Worm (Caenorhabditis elegans) whole organism, midembryonic: Measurements from ENCODE around the gene plst-1.
"Not testable (repeated sequence)": the region's sequence is repeated elsewhere in the genome, so short reads cannot be mapped to it uniquely, and the experiment has no call there.

ENCODE experiments used
- T22C8.4 ChIP-seq: fragments of 200-800 bp; sonication (Bioruptor generic); IDR thresholded peaks from 2 replicates; pipeline ENCODE4 v1.3.6; 2022; ENCODE audit warnings: missing genetic modification characterization, missing compliant biosample characterization
- cog-1 ChIP-seq: sonication (generic microtip); optimal IDR thresholded peaks from 2 replicates; lab custom pipeline; 2016; ENCODE audit warnings: missing genetic modification characterization, missing compliant biosample characterization
- flt-1 ChIP-seq: fragments of 200-800 bp; sonication (Bioruptor generic); IDR thresholded peaks from 2 replicates; pipeline ENCODE4 v1.3.6; 2022; ENCODE audit warnings: missing genetic modification characterization, missing compliant biosample characterization
- klf-2 ChIP-seq: fragments of 200-800 bp; sonication (Bioruptor generic); conservative IDR thresholded peaks from 2 replicates; pipeline ENCODE4 v1.3.6; 2022; ENCODE audit warnings: missing genetic modification reagents, missing genetic modification characterization, missing compliant biosample characterization
- med-1 ChIP-seq: sonication (generic microtip); optimal IDR thresholded peaks from 2 replicates; lab custom pipeline; 2017; ENCODE audit warnings: missing genetic modification characterization, mild to moderate bottlenecking, missing compliant biosample characterization, antibody characterized with exemption, missing genetic modification reagents; ENCODE audit not compliant: insufficient read depth
- ref-1 ChIP-seq: fragments of 200-800 bp; sonication (Bioruptor generic); conservative IDR thresholded peaks from 2 replicates; pipeline ENCODE4 v1.3.6; 2022; ENCODE audit warnings: missing genetic modification reagents, missing genetic modification characterization, missing compliant biosample characterization
- tab-1 ChIP-seq: fragments of 200-800 bp; sonication (Bioruptor generic); IDR thresholded peaks from 2 replicates; pipeline ENCODE4 v1.3.6; 2022; ENCODE audit warnings: missing genetic modification characterization, missing compliant biosample characterization
- ztf-23 ChIP-seq: fragments of 200-800 bp; sonication (Bioruptor generic); IDR thresholded peaks from 2 replicates; pipeline ENCODE4 v1.3.6; 2022; ENCODE audit warnings: missing genetic modification reagents, missing genetic modification characterization, missing compliant biosample characterization
- ztf-29 ChIP-seq: fragments of 200-800 bp; sonication (Bioruptor generic); IDR thresholded peaks from 2 replicates; pipeline ENCODE4 v1.3.6; 2022; ENCODE audit warnings: missing genetic modification reagents, missing genetic modification characterization, missing compliant biosample characterization

plst-1 gene

DNA sequence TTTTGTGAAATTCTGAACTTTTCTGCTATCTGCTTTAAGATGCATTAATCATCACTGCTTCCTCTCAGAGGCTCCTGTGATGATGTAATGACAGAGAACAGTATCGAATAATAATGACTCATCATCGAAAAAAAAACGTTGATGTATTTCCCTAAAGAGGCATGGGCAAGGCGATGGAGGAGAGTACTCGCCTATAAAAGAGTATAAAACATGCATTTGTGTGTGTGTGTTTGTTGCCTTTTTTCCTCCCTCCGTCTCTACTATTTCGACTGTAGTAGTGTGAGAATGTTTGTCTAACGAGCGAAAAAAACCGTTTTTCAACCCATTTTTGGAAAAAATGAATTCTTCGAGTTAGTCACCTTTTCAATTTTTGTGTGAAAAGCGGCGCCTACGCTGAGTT lies 4.5 kb upstream of the plst-1 start:
- TF ChIP-seq T22C8.4 (no peak), ztf-29 (GFP tag; lab: Robert Waterston, UW) (no peak), cog-1 (tag; lab: Kevin White, UChicago) (no peak), flt-1 (GFP tag; lab: Robert Waterston, UW) (no peak)

DNA sequence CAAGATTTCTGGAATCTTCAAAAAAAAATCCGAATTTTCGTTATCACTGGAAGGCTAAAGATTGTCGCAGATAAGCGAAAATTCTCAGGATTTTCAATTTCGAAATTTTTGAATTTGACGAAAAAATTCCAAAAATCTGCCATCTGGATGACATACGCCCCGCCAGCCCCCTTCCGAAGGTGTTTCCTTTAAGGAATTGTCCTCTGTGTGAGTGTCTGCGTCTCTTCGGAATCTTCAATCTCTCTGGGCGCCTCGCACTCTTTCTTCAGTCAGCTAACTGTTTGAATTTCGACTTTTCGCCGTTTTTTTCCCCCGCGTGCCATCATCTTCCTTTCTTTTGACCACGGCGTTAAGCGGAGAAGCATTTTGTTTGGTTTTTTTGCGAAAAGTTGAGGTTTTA lies 2.9 kb upstream of the plst-1 start:
- no peak for TF ChIP-seq tab-1 (GFP tag; lab: Robert Waterston, UW)
- no peak for TF ChIP-seq flt-1 (GFP tag; lab: Robert Waterston, UW)
- no peak for TF ChIP-seq med-1 (GFP tag; lab: Kevin White, UChicago)
- no peak for TF ChIP-seq ref-1
- no peak for TF ChIP-seq ztf-29 (GFP tag; lab: Robert Waterston, UW)
- TF ChIP-seq T22C8.4, result no peak
- TF ChIP-seq klf-2 (GFP tag; lab: Robert Waterston, UW), result no peak
- TF ChIP-seq cog-1 (tag; lab: Kevin White, UChicago), result no peak
- TF ChIP-seq ztf-23, result no peak

- no peak for TF ChIP-seq ztf-29 (GFP tag; lab: Robert Waterston, UW)
- no peak for TF ChIP-seq tab-1 (GFP tag; lab: Robert Waterston, UW)
- TF ChIP-seq flt-1 (GFP tag; lab: Robert Waterston, UW), result no peak
- TF ChIP-seq med-1 (GFP tag; lab: Kevin White, UChicago), result no peak
- no peak for TF ChIP-seq ztf-23
- TF ChIP-seq cog-1 (tag; lab: Kevin White, UChicago), result no peak
- no peak for TF ChIP-seq ref-1
- no peak for TF ChIP-seq klf-2 (GFP tag; lab: Robert Waterston, UW)
- TF ChIP-seq T22C8.4, result no peak
Measured at ce11 chrIV:1298984-1299383, 9.6 kb downstream of the plst-1 start.

DNA sequence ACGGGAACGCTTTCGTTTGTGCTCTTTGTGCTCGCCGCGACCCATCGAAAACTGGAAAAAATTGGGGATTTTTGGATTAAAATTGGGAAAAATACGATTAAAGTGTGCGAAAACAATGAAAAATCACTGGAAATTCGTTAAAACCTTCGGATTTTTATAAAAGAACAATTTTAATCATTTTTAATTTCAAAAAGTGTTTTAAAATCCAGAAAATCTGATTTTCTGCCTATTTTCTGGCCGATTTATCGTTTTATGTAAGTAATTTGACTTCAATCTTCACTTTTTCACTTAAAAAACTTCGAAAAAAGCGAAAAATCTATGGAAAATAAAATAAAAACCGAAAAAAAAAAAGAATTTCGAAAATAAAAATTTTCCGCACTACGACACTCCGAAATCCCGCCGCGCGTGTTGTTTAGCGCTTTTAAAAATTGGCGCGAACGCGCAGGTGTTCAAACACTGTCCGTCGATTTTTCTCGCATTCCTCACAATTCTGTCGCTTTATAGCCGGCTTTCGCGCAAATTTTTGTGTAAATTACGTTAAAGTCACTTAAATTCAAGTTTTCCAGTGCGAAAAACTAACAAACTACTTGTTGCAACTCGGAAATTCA lies 20.3 kb downstream of the plst-1 start, which contains the start of the genes ddx-46 and F53H1.4:
Gene ddx-46 (minus strand): TSS at position 51 of the 608 bp plus-strand sequence.
Gene F53H1.4 (plus strand): TSS at position 567 of the 608 bp plus-strand sequence.
- TF ChIP-seq med-1 (GFP tag; lab: Kevin White, UChicago), result no peak
- TF ChIP-seq ref-1, result no peak
- TF ChIP-seq flt-1 (GFP tag; lab: Robert Waterston, UW), result 0 out of 2 replicates have a peak, but pooled peaks have one; percentile 18

- no peak for TF ChIP-seq ztf-29 (GFP tag; lab: Robert Waterston, UW)
- TF ChIP-seq ztf-23, result no peak
- TF ChIP-seq ref-1, result no peak
- no peak for TF ChIP-seq med-1 (GFP tag; lab: Kevin White, UChicago)
- TF ChIP-seq cog-1 (tag; lab: Kevin White, UChicago), result no peak
- no peak for TF ChIP-seq flt-1 (GFP tag; lab: Robert Waterston, UW)
- no peak for TF ChIP-seq T22C8.4
- TF ChIP-seq klf-2 (GFP tag; lab: Robert Waterston, UW), result no peak
- TF ChIP-seq tab-1 (GFP tag; lab: Robert Waterston, UW), result no peak
Measured at ce11 chrIV:1310337-1310736, 20.9 kb downstream of the plst-1 start.

- no peak for TF ChIP-seq ref-1
- no peak for TF ChIP-seq flt-1 (GFP tag; lab: Robert Waterston, UW)
Measured at ce11 chrIV:1328682-1329212, 39.3 kb downstream of the plst-1 start, which contains the start of gene F53H1.3. Gene F53H1.3, plus strand, starts transcription at chrIV:1329162.

- not testable (repeated sequence) for TF ChIP-seq tab-1, ztf-29, klf-2 (GFP tag; lab: Robert Waterston, UW)
Measured at ce11 chrIV:1340788-1341187, 51.4 kb downstream of the plst-1 start, which contains the start of gene F58F6.6. Gene F58F6.6, plus strand, starts transcription at chrIV:1341088.

DNA sequence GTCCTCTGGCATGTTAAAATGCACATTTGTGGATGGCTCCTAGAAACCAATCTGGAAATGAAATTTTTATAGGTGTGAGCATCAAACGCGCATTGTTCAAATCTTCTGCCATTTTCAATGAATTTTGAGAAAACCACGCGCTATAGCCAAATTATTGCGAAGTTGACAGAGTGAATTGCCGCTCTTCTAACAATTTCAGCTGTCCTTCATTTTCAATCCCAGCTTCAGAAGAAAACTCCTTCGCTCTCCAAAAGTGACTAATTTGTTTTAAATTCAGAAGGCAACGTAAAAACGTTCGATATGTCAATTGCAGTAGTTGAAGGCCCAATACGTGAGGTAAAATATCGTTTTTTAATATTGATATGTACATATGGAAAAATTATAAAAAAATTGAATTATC lies 54.0 kb downstream of the plst-1 start, which contains the start of gene F58F6.5:
Gene F58F6.5 (plus strand): TSS at position 301 of the 400 bp plus-strand sequence.
- not testable (repeated sequence) for TF ChIP-seq ref-1; tab-1 (GFP tag; lab: Robert Waterston, UW); T22C8.4
